Worm (Caenorhabditis elegans): ENCODE results near the gene R05D8.11.

ce11 chrV:2758437-2758836, 22.2 kb downstream of the R05D8.11 start:
- no peak for TF ChIP-seq mml-1 (tag; optimal IDR thresholded peaks at IDR 0.05)
- TF ChIP-seq nfya-1 (tag; optimal IDR thresholded peaks at IDR 0.05; ENCODE audit: insufficient read depth), result no peak
- no peak for TF ChIP-seq jun-1 (tag; optimal IDR thresholded peaks at IDR 0.05)
- TF ChIP-seq ZK546.5 (tag; optimal IDR thresholded peaks at IDR 0.05), result no peak
- no peak for TF ChIP-seq egl-27 (tag; optimal IDR thresholded peaks at IDR 0.05)
- no peak for TF ChIP-seq nhr-237 (tag; optimal IDR thresholded peaks at IDR 0.05)
